Worm (Caenorhabditis elegans) whole organism, L1 larva: ENCODE data around the gene nhr-228.

Experiments used
- C16A3.4 ChIP-seq: fragments of 150-350 bp; optimal IDR thresholded peaks from 2 replicates; lab custom pipeline; 2014; ENCODE audit warnings: missing biosample characterization, missing genetic modification characterization
- aha-1 ChIP-seq: fragments of 150-350 bp; optimal IDR thresholded peaks from 2 replicates; lab custom pipeline; 2014; ENCODE audit warnings: missing biosample characterization, missing genetic modification characterization
- blmp-1 ChIP-seq: fragments of 150-350 bp; optimal IDR thresholded peaks from 2 replicates; lab custom pipeline; 2014; ENCODE audit warnings: missing biosample characterization, missing genetic modification characterization
- ceh-8 ChIP-seq: fragments of 200-800 bp; sonication (Bioruptor generic); optimal IDR thresholded peaks from 2 replicates; lab custom pipeline; 2018; ENCODE audit warnings: mild to moderate bottlenecking, missing genetic modification characterization, moderate library complexity, missing compliant biosample characterization
- ceh-82 ChIP-seq, 3 experiments: fragments of 150-350 bp in 1 of 3; sonication (generic microtip) in 2 of 3; optimal IDR thresholded peaks; 2 replicates each; lab custom pipeline; 2014 to 2017; ENCODE audit warnings: missing biosample characterization in 3 of 3, missing genetic modification characterization in 3 of 3
- dpl-1 ChIP-seq, 3 experiments: fragments of 150-350 bp in 2 of 3; sonication (generic microtip) in 1 of 3; optimal IDR thresholded peaks; 2 replicates each; lab custom pipeline; 2014 to 2017; ENCODE audit warnings: missing biosample characterization in 3 of 3, missing genetic modification characterization in 3 of 3, missing genetic modification reagents in 3 of 3
- efl-1 ChIP-seq, 4 experiments: fragments of 150-350 bp; optimal IDR thresholded peaks in 3 of 4; peaks in 1 of 4; 1 replicate in 1 of 4; 2 replicates in 3 of 4; lab custom pipeline; 2014; ENCODE audit warnings: missing biosample characterization in 2 of 4, missing genetic modification characterization in 2 of 4, missing genetic modification reagents in 2 of 4
- elt-2 ChIP-seq: sonication (generic microtip); optimal IDR thresholded peaks from 2 replicates; lab custom pipeline; 2016; ENCODE audit warnings: missing genetic modification characterization, mild to moderate bottlenecking, inconsistent platforms, missing compliant biosample characterization, missing genetic modification reagents
- elt-3 ChIP-seq, 6 experiments: fragments of 150-350 bp in 1 of 6; sonication (generic microtip); optimal IDR thresholded peaks; 2 replicates each; lab custom pipeline; 2017 to 2018; ENCODE audit warnings: missing biosample characterization in 6 of 6, missing genetic modification characterization in 6 of 6, inconsistent platforms in 1 of 6
- ets-5 ChIP-seq: fragments of 200-800 bp; sonication (Bioruptor generic); IDR thresholded peaks from 2 replicates; pipeline ENCODE4 v1.3.6; 2022; ENCODE audit warnings: missing genetic modification characterization, missing compliant biosample characterization
- fkh-4 ChIP-seq: sonication (generic microtip); optimal IDR thresholded peaks from 2 replicates; lab custom pipeline; 2016; ENCODE audit warnings: missing compliant biosample characterization, missing genetic modification characterization, borderline replicate concordance
- fkh-8 ChIP-seq: sonication (generic microtip); optimal IDR thresholded peaks from 2 replicates; lab custom pipeline; 2016; ENCODE audit warnings: mild to moderate bottlenecking, missing genetic modification characterization, missing compliant biosample characterization
- fos-1 ChIP-seq: fragments of 150-350 bp; optimal IDR thresholded peaks from 2 replicates; lab custom pipeline; 2014; ENCODE audit warnings: missing biosample characterization, missing genetic modification characterization
- hlh-17 ChIP-seq: fragments of 200-800 bp; sonication (Bioruptor generic); optimal IDR thresholded peaks from 2 replicates; lab custom pipeline; 2018; ENCODE audit warnings: missing genetic modification characterization, mild to moderate bottlenecking, missing compliant biosample characterization, moderate library complexity, borderline replicate concordance
- hlh-4 ChIP-seq: sonication (generic microtip); optimal IDR thresholded peaks from 2 replicates; lab custom pipeline; 2016; ENCODE audit warnings: mild to moderate bottlenecking, missing genetic modification characterization, missing compliant biosample characterization
- isw-1 ChIP-seq: fragments of 200-800 bp; sonication (Bioruptor generic); IDR thresholded peaks from 2 replicates; pipeline ENCODE4 v1.3.6; 2022; ENCODE audit warnings: missing genetic modification characterization, missing compliant biosample characterization
- jun-1 ChIP-seq: fragments of 150-350 bp; optimal IDR thresholded peaks from 2 replicates; lab custom pipeline; 2014; ENCODE audit warnings: missing biosample characterization, missing genetic modification reagents, missing genetic modification characterization
- lin-14 ChIP-seq: fragments of 200-800 bp; sonication (Bioruptor generic); optimal IDR thresholded peaks from 2 replicates; lab custom pipeline; 2018; ENCODE audit warnings: mild to moderate bottlenecking, missing genetic modification characterization, moderate library complexity, missing compliant biosample characterization
- lin-35 ChIP-seq, 2 experiments: fragments of 150-350 bp; optimal IDR thresholded peaks; 2 replicates each; lab custom pipeline; 2014; ENCODE audit warnings: missing biosample characterization in 2 of 2, missing genetic modification characterization in 2 of 2, missing genetic modification reagents in 2 of 2
- lsy-2 ChIP-seq, 2 experiments: fragments of 150-350 bp; optimal IDR thresholded peaks; 2 replicates each; lab custom pipeline; 2014; ENCODE audit warnings: missing biosample characterization in 2 of 2, missing genetic modification characterization in 2 of 2
- mdl-1 ChIP-seq, 2 experiments: fragments of 150-350 bp; optimal IDR thresholded peaks; 2 replicates each; lab custom pipeline; 2014 to 2017; ENCODE audit warnings: missing biosample characterization in 2 of 2, missing genetic modification characterization in 2 of 2, inconsistent platforms in 1 of 2
- mef-2 ChIP-seq: fragments of 150-350 bp; optimal IDR thresholded peaks from 2 replicates; lab custom pipeline; 2014; ENCODE audit warnings: missing biosample characterization, missing genetic modification characterization
- mep-1 ChIP-seq: fragments of 150-350 bp; optimal IDR thresholded peaks from 2 replicates; lab custom pipeline; 2014; ENCODE audit warnings: missing biosample characterization, missing genetic modification characterization
- nhr-11 ChIP-seq: fragments of 150-350 bp; optimal IDR thresholded peaks from 2 replicates; lab custom pipeline; 2014; ENCODE audit warnings: missing biosample characterization, missing genetic modification characterization
- nhr-12 ChIP-seq: sonication (generic microtip); optimal IDR thresholded peaks from 2 replicates; lab custom pipeline; 2017; ENCODE audit warnings: missing biosample characterization, missing genetic modification characterization
- nhr-19 ChIP-seq: fragments of 200-800 bp; sonication (Bioruptor generic); conservative IDR thresholded peaks from 2 replicates; pipeline ENCODE4 v1.3.6; 2022; ENCODE audit warnings: missing genetic modification characterization, missing compliant biosample characterization
- nhr-20 ChIP-seq: sonication (generic microtip); optimal IDR thresholded peaks from 2 replicates; lab custom pipeline; 2016; ENCODE audit warnings: mild to moderate bottlenecking, missing genetic modification characterization, missing compliant biosample characterization
- nhr-47 ChIP-seq: sonication (generic microtip); optimal IDR thresholded peaks from 2 replicates; lab custom pipeline; 2016; ENCODE audit warnings: mild to moderate bottlenecking, missing genetic modification characterization, moderate library complexity, missing compliant biosample characterization
- nhr-71 ChIP-seq: sonication (generic microtip); optimal IDR thresholded peaks from 2 replicates; lab custom pipeline; 2016; ENCODE audit warnings: mild to moderate bottlenecking, missing genetic modification characterization, moderate library complexity, missing compliant biosample characterization
- nhr-90 ChIP-seq: sonication (generic microtip); optimal IDR thresholded peaks from 2 replicates; lab custom pipeline; 2016; ENCODE audit warnings: mild to moderate bottlenecking, missing genetic modification characterization, missing compliant biosample characterization; ENCODE audit not compliant: poor library complexity
- pax-3 ChIP-seq: fragments of 200-800 bp; sonication (Bioruptor generic); optimal IDR thresholded peaks from 2 replicates; lab custom pipeline; 2018; ENCODE audit warnings: mild to moderate bottlenecking, missing genetic modification characterization, moderate library complexity, missing compliant biosample characterization
- rnt-1 ChIP-seq: sonication (generic microtip); optimal IDR thresholded peaks from 2 replicates; lab custom pipeline; 2016; ENCODE audit warnings: mild to moderate bottlenecking, missing genetic modification characterization, moderate library complexity, missing compliant biosample characterization
- skn-1 ChIP-seq: fragments of 150-350 bp; optimal IDR thresholded peaks from 2 replicates; lab custom pipeline; 2014; ENCODE audit warnings: missing biosample characterization, missing genetic modification characterization
- snu-23 ChIP-seq: sonication (generic microtip); optimal IDR thresholded peaks from 2 replicates; lab custom pipeline; 2016; ENCODE audit warnings: missing genetic modification characterization, missing compliant biosample characterization
- sox-4 ChIP-seq: sonication (generic microtip); optimal IDR thresholded peaks from 2 replicates; lab custom pipeline; 2016; ENCODE audit warnings: missing genetic modification characterization, missing compliant biosample characterization
- tbx-2 ChIP-seq: sonication (generic microtip); optimal IDR thresholded peaks from 2 replicates; lab custom pipeline; 2016; ENCODE audit warnings: missing genetic modification characterization, missing compliant biosample characterization
- tlp-1 ChIP-seq: fragments of 150-350 bp; optimal IDR thresholded peaks from 2 replicates; lab custom pipeline; 2014; ENCODE audit warnings: missing biosample characterization, missing genetic modification characterization
- unc-30 ChIP-seq: sonication (generic microtip); optimal IDR thresholded peaks from 2 replicates; lab custom pipeline; 2017; ENCODE audit warnings: missing biosample characterization, missing genetic modification characterization
- unc-62 ChIP-seq: fragments of 150-350 bp; optimal IDR thresholded peaks from 2 replicates; lab custom pipeline; 2014; ENCODE audit warnings: missing biosample characterization, missing genetic modification reagents, missing genetic modification characterization

The nhr-228 gene

ce11 chrV:2244751-2245150 lies 36.8 kb upstream of the nhr-228 start, which contains the start of gene cyp-33C5 (continued):
- TF ChIP-seq ceh-8 (GFP tag; lab: Kevin White, UChicago) = no peak
- no peak for TF ChIP-seq ets-5
- no peak for TF ChIP-seq nhr-47 (tag; lab: Kevin White, UChicago)
- TF ChIP-seq C16A3.4 (tag; lab: Kevin White, UChicago) = no peak
- TF ChIP-seq mef-2 (tag; lab: Kevin White, UChicago) = no peak
- TF ChIP-seq lsy-2 (tag; optimal IDR thresholded peaks at IDR 0.05; lab: Kevin White, UChicago) = peak in 1 of 2 experiments; percentile 16
- no peak for TF ChIP-seq mep-1 (tag; lab: Kevin White, UChicago)
- peak; percentile 43 to 59 for TF ChIP-seq efl-1 (optimal IDR thresholded peaks at IDR 0.05; lab: Kevin White, UChicago)
- peak in 1 of 2 experiments; percentile 92 for TF ChIP-seq efl-1 (GFP tag; optimal IDR thresholded peaks at IDR 0.05 in 1 of 2; lab: Kevin White, UChicago)
- TF ChIP-seq isw-1 (GFP tag; lab: Robert Waterston, UW) = no peak
- TF ChIP-seq blmp-1 = peak; percentile 62
- no peak for TF ChIP-seq fkh-4 (tag; lab: Kevin White, UChicago)
- TF ChIP-seq, all 84 proteins: peak for 13

DNA sequence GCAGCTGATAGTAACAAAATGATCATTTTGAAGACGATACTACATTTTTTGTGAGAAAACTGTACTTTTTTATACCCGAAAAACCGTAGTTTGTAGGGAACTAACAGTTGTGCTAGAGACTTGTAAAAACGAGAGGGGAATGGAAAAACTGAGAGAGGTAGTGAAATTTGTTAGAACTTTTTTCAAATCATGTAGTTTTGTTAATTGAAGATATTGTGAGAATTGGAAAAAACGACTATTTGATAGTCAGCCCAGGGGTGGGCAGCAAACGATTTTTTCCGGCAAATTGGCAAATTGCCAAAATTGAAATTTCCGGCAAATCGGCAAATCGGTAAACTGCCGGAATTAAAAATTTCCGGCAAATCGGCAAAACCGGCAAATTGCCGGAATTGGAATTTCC lies 32.2 kb upstream of the nhr-228 start, which contains the start of gene cyp-33C6:
cyp-33C6 (minus strand) TSS at position 101 of the 400 bp plus-strand sequence.
- TF ChIP-seq fkh-8 (tag; lab: Kevin White, UChicago) (no peak), hlh-4 (no peak), unc-30 (tag; lab: Kevin White, UChicago) (no peak), skn-1 (tag; lab: Kevin White, UChicago) (no peak), sox-4 (tag; lab: Kevin White, UChicago) (no peak), unc-62 (GFP tag; lab: Kevin White, UChicago) (no peak), lsy-2 (tag; optimal IDR thresholded peaks at IDR 0.05; lab: Kevin White, UChicago) (no peak), aha-1 (tag; lab: Kevin White, UChicago) (no peak), C16A3.4 (tag; lab: Kevin White, UChicago) (no peak)
- TF ChIP-seq, all 84 proteins: peak for 0

ce11 chrV:2250126-2250590 lies 31.4 kb upstream of the nhr-228 start, which contains the start of gene cyp-33C7:
Gene cyp-33C7 (plus strand): TSS chrV:2250540.
- TF ChIP-seq pax-3 (tag; lab: Kevin White, UChicago) (no peak), ceh-82 (tag; optimal IDR thresholded peaks at IDR 0.05; lab: Kevin White, UChicago) (peak in 1 of 3 experiments; percentile 26), nhr-19 (GFP tag; lab: Robert Waterston, UW) (no peak), lin-35 (GFP tag; optimal IDR thresholded peaks at IDR 0.05; lab: Kevin White, UChicago) (peak in 1 of 2 experiments; percentile 75), elt-2 (tag; lab: Kevin White, UChicago) (peak; percentile 75), dpl-1 (GFP tag; optimal IDR thresholded peaks at IDR 0.05; lab: Kevin White, UChicago) (peak in 2 of 3 experiments; percentile 11 to 33), hlh-4 (no peak), lin-14 (GFP tag; lab: Kevin White, UChicago) (peak; percentile 88), skn-1 (tag; lab: Kevin White, UChicago) (peak; percentile 81), fos-1 (tag; lab: Kevin White, UChicago) (no peak), elt-3 (tag; optimal IDR thresholded peaks at IDR 0.05; lab: Kevin White, UChicago) (peak in 1 of 6 experiments; percentile 37), snu-23 (GFP tag; lab: Kevin White, UChicago) (peak; percentile 33), C16A3.4 (tag; lab: Kevin White, UChicago) (peak; percentile 25), tbx-2 (peak; percentile 14), mdl-1 (tag; optimal IDR thresholded peaks at IDR 0.05; lab: Kevin White, UChicago) (peak in 1 of 2 experiments; percentile 50), nhr-12 (tag; lab: Kevin White, UChicago) (no peak), lsy-2 (tag; optimal IDR thresholded peaks at IDR 0.05; lab: Kevin White, UChicago) (peak; percentile 19 to 23), efl-1 (optimal IDR thresholded peaks at IDR 0.05; lab: Kevin White, UChicago) (peak in 1 of 2 experiments; percentile 29), efl-1 (GFP tag; optimal IDR thresholded peaks at IDR 0.05 in 1 of 2; lab: Kevin White, UChicago) (peak in 1 of 2 experiments; percentile 52), mep-1 (tag; lab: Kevin White, UChicago) (peak; percentile 19), rnt-1 (tag; lab: Kevin White, UChicago) (no peak), fkh-4 (tag; lab: Kevin White, UChicago) (no peak), jun-1 (tag; lab: Kevin White, UChicago) (peak; percentile 46), nhr-20 (tag; lab: Kevin White, UChicago) (peak; percentile 89), hlh-17 (GFP tag; lab: Kevin White, UChicago) (no peak), nhr-11 (no peak), tlp-1 (tag; lab: Kevin White, UChicago) (no peak), nhr-71 (tag; lab: Kevin White, UChicago) (peak; percentile 59), fkh-8 (tag; lab: Kevin White, UChicago) (peak; percentile 2), blmp-1 (peak; percentile 20), nhr-90 (peak; percentile 36)
